Worm (Caenorhabditis elegans) whole organism, mixed stage, embryonic: Measurements from ENCODE around the gene D1025.1.

Experiments
- M03D4.4 ChIP-seq: sonication (generic microtip); optimal IDR thresholded peaks from 2 replicates; lab custom pipeline; 2017; ENCODE audit warnings: mild to moderate bottlenecking, missing genetic modification characterization, missing compliant biosample characterization
- bed-3 ChIP-seq: fragments of 200-800 bp; sonication (Bioruptor generic); optimal IDR thresholded peaks from 3 replicates; lab custom pipeline; 2018; ENCODE audit warnings: mild to moderate bottlenecking, missing genetic modification characterization, moderate library complexity, missing compliant biosample characterization
- blmp-1 ChIP-seq: fragments of 150-350 bp; optimal IDR thresholded peaks from 2 replicates; lab custom pipeline; 2014; ENCODE audit warnings: missing biosample characterization, missing genetic modification characterization
- ceh-39 ChIP-seq: fragments of 150-350 bp; optimal IDR thresholded peaks from 2 replicates; lab custom pipeline; 2014; ENCODE audit warnings: missing biosample characterization, missing genetic modification characterization
- ceh-43 ChIP-seq: fragments of 200-800 bp; sonication (Bioruptor generic); optimal IDR thresholded peaks from 2 replicates; lab custom pipeline; 2018; ENCODE audit warnings: mild to moderate bottlenecking, missing genetic modification characterization, moderate library complexity, missing compliant biosample characterization
- ceh-83 ChIP-seq: fragments of 200-800 bp; sonication (Bioruptor generic); optimal IDR thresholded peaks from 2 replicates; lab custom pipeline; 2018; ENCODE audit warnings: mild to moderate bottlenecking, missing genetic modification characterization, missing compliant biosample characterization
- ces-1 ChIP-seq: fragments of 150-350 bp; optimal IDR thresholded peaks from 2 replicates; lab custom pipeline; 2014; ENCODE audit warnings: missing biosample characterization, missing genetic modification reagents, missing genetic modification characterization
- cnd-1 ChIP-seq: fragments of 200-800 bp; sonication (Bioruptor generic); optimal IDR thresholded peaks from 2 replicates; lab custom pipeline; 2018; ENCODE audit warnings: mild to moderate bottlenecking, missing genetic modification characterization, missing compliant biosample characterization
- drap-1 ChIP-seq: fragments of 200-800 bp; sonication (Bioruptor generic); optimal IDR thresholded peaks from 3 replicates; lab custom pipeline; 2018; ENCODE audit warnings: mild to moderate bottlenecking, missing genetic modification characterization, missing compliant biosample characterization
- elt-1 ChIP-seq: sonication (generic microtip); optimal IDR thresholded peaks from 2 replicates; lab custom pipeline; 2017; ENCODE audit warnings: missing genetic modification characterization, mild to moderate bottlenecking, missing compliant biosample characterization, antibody characterized with exemption, moderate library complexity, borderline replicate concordance; ENCODE audit not compliant: insufficient read depth
- elt-3 ChIP-seq: fragments of 150-350 bp; optimal IDR thresholded peaks from 2 replicates; lab custom pipeline; 2014; ENCODE audit warnings: missing biosample characterization, missing genetic modification characterization
- flh-1 ChIP-seq: fragments of 200-800 bp; sonication (Bioruptor generic); optimal IDR thresholded peaks from 2 replicates; lab custom pipeline; 2018; ENCODE audit warnings: mild to moderate bottlenecking, missing genetic modification characterization, moderate library complexity, missing compliant biosample characterization
- ham-2 ChIP-seq: fragments of 200-800 bp; sonication (Bioruptor generic); optimal IDR thresholded peaks from 2 replicates; lab custom pipeline; 2018; ENCODE audit warnings: mild to moderate bottlenecking, missing genetic modification characterization, missing compliant biosample characterization
- hlh-1 ChIP-seq: fragments of 150-350 bp; optimal IDR thresholded peaks from 2 replicates; lab custom pipeline; 2014; ENCODE audit warnings: missing biosample characterization, missing genetic modification reagents, missing genetic modification characterization
- lin-13 ChIP-seq: fragments of 150-350 bp; optimal IDR thresholded peaks from 2 replicates; lab custom pipeline; 2014; ENCODE audit warnings: missing biosample characterization, missing genetic modification characterization
- lin-32 ChIP-seq: fragments of 200-800 bp; sonication (Bioruptor generic); optimal IDR thresholded peaks from 2 replicates; lab custom pipeline; 2018; ENCODE audit warnings: mild to moderate bottlenecking, missing genetic modification characterization, missing compliant biosample characterization
- lsy-2 ChIP-seq: fragments of 150-350 bp; optimal IDR thresholded peaks from 2 replicates; lab custom pipeline; 2014; ENCODE audit warnings: missing biosample characterization, missing genetic modification characterization
- mep-1 ChIP-seq: fragments of 150-350 bp; optimal IDR thresholded peaks from 2 replicates; lab custom pipeline; 2017; ENCODE audit warnings: missing biosample characterization, missing genetic modification reagents, missing genetic modification characterization, inconsistent platforms
- mls-2 ChIP-seq: sonication (generic microtip); optimal IDR thresholded peaks from 2 replicates; lab custom pipeline; 2016; ENCODE audit warnings: mild to moderate bottlenecking, missing genetic modification characterization, moderate library complexity, missing compliant biosample characterization
- nhr-12 ChIP-seq: fragments of 150-350 bp; optimal IDR thresholded peaks from 2 replicates; lab custom pipeline; 2014; ENCODE audit warnings: missing biosample characterization, missing genetic modification characterization
- nhr-2 ChIP-seq: fragments of 150-350 bp; optimal IDR thresholded peaks from 2 replicates; lab custom pipeline; 2014; ENCODE audit warnings: missing biosample characterization, missing genetic modification characterization
- nhr-237 ChIP-seq: fragments of 150-350 bp; optimal IDR thresholded peaks from 2 replicates; lab custom pipeline; 2014; ENCODE audit warnings: missing biosample characterization, missing genetic modification characterization
- nhr-28 ChIP-seq: fragments of 150-350 bp; optimal IDR thresholded peaks from 2 replicates; lab custom pipeline; 2014; ENCODE audit warnings: missing biosample characterization, missing genetic modification characterization
- nhr-76 ChIP-seq: sonication (generic microtip); optimal IDR thresholded peaks from 2 replicates; lab custom pipeline; 2017; ENCODE audit warnings: missing biosample characterization, missing genetic modification characterization
- pha-4 ChIP-seq: fragments of 150-350 bp; optimal IDR thresholded peaks from 2 replicates; lab custom pipeline; 2018; ENCODE audit warnings: missing biosample characterization, missing genetic modification reagents, missing genetic modification characterization
- sem-2 ChIP-seq: fragments of 200-800 bp; sonication (Bioruptor generic); optimal IDR thresholded peaks from 2 replicates; lab custom pipeline; 2018; ENCODE audit warnings: mild to moderate bottlenecking, missing genetic modification characterization, missing compliant biosample characterization
- snpc-4 ChIP-seq: fragments of 150-350 bp; optimal IDR thresholded peaks from 2 replicates; lab custom pipeline; 2014; ENCODE audit warnings: missing biosample characterization, missing genetic modification characterization
- sptf-1 ChIP-seq: sonication (generic microtip); optimal IDR thresholded peaks from 2 replicates; lab custom pipeline; 2017; ENCODE audit warnings: mild to moderate bottlenecking, missing genetic modification characterization, moderate library complexity, missing compliant biosample characterization
- tbx-8 ChIP-seq: fragments of 200-800 bp; sonication (Bioruptor generic); optimal IDR thresholded peaks from 2 replicates; lab custom pipeline; 2018; ENCODE audit warnings: mild to moderate bottlenecking, missing genetic modification characterization, moderate library complexity, missing compliant biosample characterization
- unc-120 ChIP-seq: sonication (generic microtip); optimal IDR thresholded peaks from 2 replicates; lab custom pipeline; 2017; ENCODE audit warnings: missing genetic modification characterization, missing compliant biosample characterization; ENCODE audit not compliant: poor library complexity, severe bottlenecking
- unc-39 ChIP-seq: fragments of 150-350 bp; optimal IDR thresholded peaks from 2 replicates; lab custom pipeline; 2014; ENCODE audit warnings: missing biosample characterization, missing genetic modification characterization
- unc-62 ChIP-seq: fragments of 150-350 bp; optimal IDR thresholded peaks from 2 replicates; lab custom pipeline; 2014; ENCODE audit warnings: missing biosample characterization, missing genetic modification reagents, missing genetic modification characterization
- zip-8 ChIP-seq: fragments of 150-350 bp; optimal IDR thresholded peaks from 2 replicates; lab custom pipeline; 2014; ENCODE audit warnings: missing biosample characterization, missing genetic modification characterization
- ztf-11 ChIP-seq: fragments of 150-350 bp; optimal IDR thresholded peaks from 2 replicates; lab custom pipeline; 2014; ENCODE audit warnings: missing biosample characterization, missing genetic modification characterization

Gene D1025.1

ce11 chrX:14487832-14488231, 32.7 kb upstream of the D1025.1 start:
- TF ChIP-seq bed-3 (no peak), lsy-2 (no peak), unc-39 (tag; lab: Kevin White, UChicago) (no peak), cnd-1 (tag; lab: Kevin White, UChicago) (no peak), ham-2 (GFP tag; lab: Kevin White, UChicago) (no peak), flh-1 (GFP tag; lab: Kevin White, UChicago) (no peak), tbx-8 (GFP tag; lab: Kevin White, UChicago) (no peak), nhr-76 (tag; lab: Kevin White, UChicago) (no peak), blmp-1 (tag; lab: Kevin White, UChicago) (no peak), snpc-4 (no peak), drap-1 (GFP tag; lab: Kevin White, UChicago) (no peak), elt-3 (tag; lab: Kevin White, UChicago) (no peak), nhr-28 (tag; lab: Kevin White, UChicago) (no peak), unc-62 (GFP tag; lab: Kevin White, UChicago) (no peak), nhr-237 (tag; lab: Kevin White, UChicago) (no peak), lin-13 (tag; lab: Kevin White, UChicago) (no peak)

DNA sequence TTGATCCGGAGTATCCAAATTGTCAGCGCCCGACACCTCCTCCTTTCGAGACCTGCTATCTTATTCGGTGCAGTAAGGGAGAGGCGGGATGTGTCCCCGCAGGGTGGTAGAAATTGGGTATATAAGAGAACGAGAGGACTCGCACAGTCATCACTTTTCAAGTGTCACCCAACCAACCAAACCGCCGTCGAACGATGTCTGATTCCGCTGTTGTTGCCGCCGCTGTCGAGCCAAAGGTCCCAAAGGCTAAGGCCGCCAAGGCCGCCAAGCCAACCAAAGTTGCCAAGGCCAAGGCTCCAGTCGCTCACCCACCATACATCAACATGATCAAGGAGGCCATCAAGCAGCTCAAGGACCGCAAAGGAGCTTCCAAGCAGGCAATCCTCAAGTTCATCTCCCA, 30.6 kb upstream of the D1025.1 start, which contains the start of gene his-24:
TSS of gene his-24 (plus strand) at position 150 of the 400 bp plus-strand sequence.
- TF ChIP-seq ceh-39 (tag; lab: Kevin White, UChicago) = peak; percentile 61
- peak; percentile 87 for TF ChIP-seq mep-1 (tag; lab: Kevin White, UChicago)
- TF ChIP-seq nhr-28 (tag; lab: Kevin White, UChicago) = no peak
- no peak for TF ChIP-seq bed-3
- peak; percentile 59 for TF ChIP-seq cnd-1 (tag; lab: Kevin White, UChicago)
- peak; percentile 66 for TF ChIP-seq pha-4 (tag; lab: Kevin White, UChicago)
- peak; percentile 5 for TF ChIP-seq lin-32
- TF ChIP-seq ceh-83 = peak; percentile 51
- TF ChIP-seq lin-13 (tag; lab: Kevin White, UChicago) = peak; percentile 75
- TF ChIP-seq lsy-2 = peak; percentile 44
- peak; percentile 38 for TF ChIP-seq sptf-1 (tag; lab: Kevin White, UChicago)
- TF ChIP-seq mls-2 (tag; lab: Kevin White, UChicago) = peak; percentile 47
- TF ChIP-seq ces-1 (GFP tag; lab: Kevin White, UChicago) = peak; percentile 37
- peak; percentile 64 for TF ChIP-seq ztf-11 (tag; lab: Kevin White, UChicago)
- TF ChIP-seq ceh-43 (GFP tag; lab: Kevin White, UChicago) = no peak
- peak; percentile 35 for TF ChIP-seq hlh-1
- TF ChIP-seq drap-1 (GFP tag; lab: Kevin White, UChicago) = peak; percentile 25
- TF ChIP-seq zip-8 = peak; percentile 6
- no peak for TF ChIP-seq nhr-76 (tag; lab: Kevin White, UChicago)
- TF ChIP-seq M03D4.4 (tag; lab: Kevin White, UChicago) = peak; percentile 36
- no peak for TF ChIP-seq nhr-2 (tag; lab: Kevin White, UChicago)
- peak; percentile 26 for TF ChIP-seq unc-120 (tag; lab: Kevin White, UChicago)
- TF ChIP-seq nhr-12 (tag; lab: Kevin White, UChicago) = no peak
- TF ChIP-seq unc-62 (GFP tag; lab: Kevin White, UChicago) = peak; percentile 29

DNA sequence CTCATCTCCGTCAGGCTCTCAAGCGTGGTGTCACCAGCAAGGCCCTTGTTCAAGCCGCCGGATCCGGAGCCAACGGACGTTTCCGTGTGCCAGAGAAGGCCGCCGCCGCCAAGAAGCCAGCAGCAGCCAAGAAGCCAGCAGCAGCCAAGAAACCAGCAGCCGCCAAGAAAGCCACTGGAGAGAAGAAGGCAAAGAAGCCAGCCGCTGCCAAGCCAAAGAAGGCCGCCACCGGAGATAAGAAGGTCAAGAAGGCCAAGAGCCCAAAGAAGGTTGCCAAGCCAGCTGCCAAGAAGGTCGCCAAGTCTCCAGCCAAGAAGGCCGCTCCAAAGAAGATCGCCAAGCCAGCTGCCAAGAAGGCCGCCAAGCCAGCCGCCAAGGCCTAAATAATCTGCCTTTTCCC, 30.1 kb upstream of the D1025.1 start:
- TF ChIP-seq nhr-12 (tag; lab: Kevin White, UChicago) = no peak
- TF ChIP-seq nhr-28 (tag; lab: Kevin White, UChicago) = no peak

ce11 chrX:14491103-14491502, 29.5 kb upstream of the D1025.1 start:
- TF ChIP-seq M03D4.4 (tag; lab: Kevin White, UChicago) = no peak
- no peak for TF ChIP-seq lin-13 (tag; lab: Kevin White, UChicago)
- peak; percentile 38 for TF ChIP-seq mep-1 (tag; lab: Kevin White, UChicago)
- no peak for TF ChIP-seq sptf-1 (tag; lab: Kevin White, UChicago)
- TF ChIP-seq blmp-1 (tag; lab: Kevin White, UChicago) = no peak
- TF ChIP-seq lin-32 = no peak
- no peak for TF ChIP-seq nhr-28 (tag; lab: Kevin White, UChicago)
- TF ChIP-seq ham-2 (GFP tag; lab: Kevin White, UChicago) = no peak
- TF ChIP-seq hlh-1 = no peak
- no peak for TF ChIP-seq flh-1 (GFP tag; lab: Kevin White, UChicago)
- no peak for TF ChIP-seq bed-3
- TF ChIP-seq tbx-8 (GFP tag; lab: Kevin White, UChicago) = no peak
- no peak for TF ChIP-seq nhr-12 (tag; lab: Kevin White, UChicago)
- TF ChIP-seq cnd-1 (tag; lab: Kevin White, UChicago) = peak; percentile 55
- no peak for TF ChIP-seq pha-4 (tag; lab: Kevin White, UChicago)
- TF ChIP-seq snpc-4 = no peak
- no peak for TF ChIP-seq elt-1 (tag; lab: Kevin White, UChicago)
- TF ChIP-seq zip-8 = peak; percentile 23
- peak; percentile 70 for TF ChIP-seq ceh-39 (tag; lab: Kevin White, UChicago)
- TF ChIP-seq mls-2 (tag; lab: Kevin White, UChicago) = peak; percentile 22
- no peak for TF ChIP-seq lsy-2
- TF ChIP-seq nhr-2 (tag; lab: Kevin White, UChicago) = no peak
- TF ChIP-seq sem-2 = no peak
- no peak for TF ChIP-seq unc-62 (GFP tag; lab: Kevin White, UChicago)
- no peak for TF ChIP-seq elt-3 (tag; lab: Kevin White, UChicago)
- no peak for TF ChIP-seq unc-39 (tag; lab: Kevin White, UChicago)
- no peak for TF ChIP-seq ceh-43 (GFP tag; lab: Kevin White, UChicago)
- no peak for TF ChIP-seq nhr-237 (tag; lab: Kevin White, UChicago)
